Worm (Caenorhabditis elegans) whole organism, early embryonic: ENCODE data around the gene F58E2.3.

Experiments used
- B0310.2 ChIP-seq: sonication (generic microtip); optimal IDR thresholded peaks from 2 replicates; lab custom pipeline; 2016; ENCODE audit warnings: mild to moderate bottlenecking, missing genetic modification characterization, missing compliant biosample characterization
- F13C5.2 ChIP-seq: sonication (generic microtip); optimal IDR thresholded peaks from 2 replicates; lab custom pipeline; 2017; ENCODE audit warnings: mild to moderate bottlenecking, missing genetic modification characterization, inconsistent platforms, missing compliant biosample characterization
- aly-1 ChIP-seq: sonication (generic microtip); optimal IDR thresholded peaks from 2 replicates; lab custom pipeline; 2016; ENCODE audit warnings: missing genetic modification characterization, missing compliant biosample characterization
- ama-1 ChIP-seq: fragments of 150-350 bp; optimal IDR thresholded peaks from 2 replicates; lab custom pipeline; 2014
- ceh-13 ChIP-seq: fragments of 200-800 bp; sonication (Bioruptor generic); optimal IDR thresholded peaks from 2 replicates; lab custom pipeline; 2018; ENCODE audit warnings: mild to moderate bottlenecking, missing genetic modification characterization, missing compliant biosample characterization
- ceh-36 ChIP-seq: sonication (generic microtip); optimal IDR thresholded peaks from 2 replicates; lab custom pipeline; 2016; ENCODE audit warnings: missing genetic modification characterization, inconsistent platforms, missing compliant biosample characterization
- ets-7 ChIP-seq: sonication (generic microtip); optimal IDR thresholded peaks from 2 replicates; lab custom pipeline; 2016; ENCODE audit warnings: missing genotype, missing genetic modification characterization, missing compliant biosample characterization
- flt-1 ChIP-seq: fragments of 200-800 bp; sonication (Bioruptor generic); IDR thresholded peaks from 2 replicates; pipeline ENCODE4 v1.3.6; 2022; ENCODE audit warnings: missing genetic modification characterization, missing compliant biosample characterization
- hmbx-1 ChIP-seq: sonication (generic microtip); optimal IDR thresholded peaks from 2 replicates; lab custom pipeline; 2016; ENCODE audit warnings: mild to moderate bottlenecking, missing genetic modification characterization, missing compliant biosample characterization
- hmg-4 ChIP-seq: fragments of 200-800 bp; sonication (Bioruptor generic); optimal IDR thresholded peaks from 2 replicates; lab custom pipeline; 2018; ENCODE audit warnings: mild to moderate bottlenecking, missing genetic modification characterization, missing compliant biosample characterization
- hnd-1 ChIP-seq: sonication (generic microtip); optimal IDR thresholded peaks from 2 replicates; lab custom pipeline; 2016; ENCODE audit warnings: missing genetic modification characterization, missing compliant biosample characterization
- pes-1 ChIP-seq: fragments of 200-800 bp; sonication (Bioruptor generic); IDR thresholded peaks from 2 replicates; pipeline ENCODE4 v1.3.6; 2022; ENCODE audit warnings: missing genetic modification reagents, missing genetic modification characterization, missing compliant biosample characterization
- scrt-1 ChIP-seq: fragments of 200-800 bp; sonication (Bioruptor generic); IDR thresholded peaks from 2 replicates; pipeline ENCODE4 v1.3.6; 2022; ENCODE audit warnings: missing genetic modification characterization, missing compliant biosample characterization
- sea-1 ChIP-seq: fragments of 200-800 bp; sonication (Bioruptor generic); conservative IDR thresholded peaks from 2 replicates; pipeline ENCODE4 v1.3.6; 2022; ENCODE audit warnings: missing genetic modification characterization, missing compliant biosample characterization
- tbx-11 ChIP-seq: fragments of 200-800 bp; sonication (Bioruptor generic); IDR thresholded peaks from 2 replicates; pipeline ENCODE4 v1.3.6; 2022; ENCODE audit warnings: missing genetic modification characterization, missing compliant biosample characterization
- tbx-37 ChIP-seq: fragments of 200-800 bp; sonication (Bioruptor generic); conservative IDR thresholded peaks from 2 replicates; pipeline ENCODE4 v1.3.6; 2022; ENCODE audit warnings: missing genetic modification reagents, missing genetic modification characterization, missing compliant biosample characterization
- tra-4 ChIP-seq: sonication (generic microtip); optimal IDR thresholded peaks from 2 replicates; lab custom pipeline; 2017; ENCODE audit warnings: missing genetic modification characterization, missing compliant biosample characterization

The F58E2.3 gene

DNA sequence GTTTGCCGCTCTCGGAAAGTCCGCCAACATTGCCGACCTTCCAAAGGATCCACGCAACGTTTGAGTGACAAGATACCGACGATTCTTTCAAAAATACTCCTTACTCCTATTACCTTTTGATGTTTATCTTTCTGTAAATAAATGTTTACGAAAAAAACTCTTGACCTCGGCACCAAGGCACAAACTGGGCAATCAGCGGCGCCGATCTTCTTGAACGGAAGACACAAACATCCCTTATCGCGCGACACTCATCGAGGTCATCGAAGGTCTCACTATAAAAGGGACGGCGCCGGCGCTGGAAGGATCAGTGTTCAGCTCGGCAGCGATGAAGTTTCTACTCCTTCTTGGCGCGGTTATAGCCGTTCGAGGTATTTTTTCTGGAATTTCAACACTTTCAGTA is 27.9 kb upstream of the F58E2.3 start, which contains the start of gene grd-3:
TSS of gene grd-3 (plus strand) at position 302 of the 400 bp plus-strand sequence.
- no peak for TF ChIP-seq tbx-37 (GFP tag; lab: Robert Waterston, UW)

DNA sequence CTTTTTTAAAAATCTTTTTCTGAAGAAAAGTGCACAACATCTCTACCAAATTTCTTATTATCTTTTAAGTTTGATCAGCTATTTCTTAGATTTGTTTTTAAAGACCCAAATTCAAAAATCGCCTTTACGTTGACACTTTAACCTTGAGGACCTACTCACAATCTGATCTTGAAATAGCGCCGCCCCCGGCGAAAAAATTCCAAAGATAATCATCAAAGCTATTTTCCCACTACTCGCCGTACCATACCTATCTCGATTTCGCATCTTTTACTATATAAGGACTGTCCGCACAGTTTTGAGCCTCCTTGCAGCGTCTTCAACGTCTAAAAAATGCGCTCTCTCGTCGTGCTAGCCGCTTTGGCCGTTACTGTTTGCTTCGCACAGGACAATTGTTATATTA is 26.4 kb upstream of the F58E2.3 start, which contains the start of gene grd-10:
TSS of gene grd-10 (plus strand) at position 208 of the 400 bp plus-strand sequence.
- TF ChIP-seq flt-1 (GFP tag; lab: Robert Waterston, UW) (no peak), tra-4 (no peak), hmbx-1 (tag; lab: Kevin White, UChicago) (no peak), tbx-11 (no peak), F13C5.2 (tag; lab: Kevin White, UChicago) (no peak), ceh-13 (no peak), sea-1 (GFP tag; lab: Robert Waterston, UW) (no peak), ceh-36 (no peak), B0310.2 (no peak), ets-7 (no peak)

DNA sequence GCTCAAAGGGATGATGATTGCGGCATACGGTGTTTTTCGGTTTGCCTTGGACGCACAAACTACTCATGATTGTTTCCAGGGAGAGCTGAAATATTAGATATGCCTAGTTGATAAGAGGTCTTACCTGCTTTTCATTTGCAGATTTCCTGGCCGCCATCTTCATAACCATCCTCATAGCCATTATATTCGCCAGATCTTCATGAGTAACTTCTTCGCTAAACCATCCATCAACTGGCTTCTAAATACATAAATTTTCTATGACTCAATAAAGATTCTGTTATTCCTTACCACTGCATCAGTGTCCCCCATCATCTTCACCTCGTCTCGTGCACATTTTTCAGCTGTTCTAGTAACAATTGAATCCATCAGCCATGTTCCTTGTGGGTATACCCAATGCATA is 24.7 kb upstream of the F58E2.3 start:
- TF ChIP-seq tbx-11 (no peak), hmg-4 (GFP tag; lab: Kevin White, UChicago) (no peak), ama-1 (lab: Kevin White, UChicago) (no peak), hnd-1 (no peak), F13C5.2 (tag; lab: Kevin White, UChicago) (no peak), pes-1 (GFP tag; lab: Robert Waterston, UW) (no peak), ceh-36 (no peak), hmbx-1 (tag; lab: Kevin White, UChicago) (no peak), tbx-37 (GFP tag; lab: Robert Waterston, UW) (no peak), ets-7 (no peak), flt-1 (GFP tag; lab: Robert Waterston, UW) (no peak), aly-1 (tag; lab: Kevin White, UChicago) (no peak)

DNA sequence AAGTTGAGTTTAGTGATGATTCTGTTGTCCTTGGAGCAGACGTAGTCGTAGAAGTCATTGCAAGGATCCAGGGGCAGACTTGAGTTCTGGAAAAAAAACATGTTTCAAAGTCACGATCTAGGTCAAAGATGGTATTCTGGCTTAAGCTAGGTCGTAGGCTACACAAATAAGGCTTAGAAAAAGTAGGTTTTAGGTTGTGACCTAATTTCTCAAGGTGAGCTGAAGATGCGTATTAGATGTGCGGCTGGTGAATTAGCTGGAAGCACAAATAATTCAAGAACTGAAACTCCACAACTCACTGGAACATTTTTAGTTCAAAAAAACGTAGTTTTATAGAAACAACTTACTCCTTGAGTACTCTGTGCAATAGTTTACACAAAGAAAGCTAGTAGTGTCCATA is 23.1 kb upstream of the F58E2.3 start, which contains the start of gene F09D12.2:
TSS of gene F09D12.2 (minus strand) at position 101 of the 400 bp plus-strand sequence.
- TF ChIP-seq B0310.2, result no peak
- TF ChIP-seq flt-1 (GFP tag; lab: Robert Waterston, UW), result no peak
- no peak for TF ChIP-seq hmg-4 (GFP tag; lab: Kevin White, UChicago)
- no peak for TF ChIP-seq pes-1 (GFP tag; lab: Robert Waterston, UW)
- no peak for TF ChIP-seq tra-4
- TF ChIP-seq tbx-11, result no peak

DNA sequence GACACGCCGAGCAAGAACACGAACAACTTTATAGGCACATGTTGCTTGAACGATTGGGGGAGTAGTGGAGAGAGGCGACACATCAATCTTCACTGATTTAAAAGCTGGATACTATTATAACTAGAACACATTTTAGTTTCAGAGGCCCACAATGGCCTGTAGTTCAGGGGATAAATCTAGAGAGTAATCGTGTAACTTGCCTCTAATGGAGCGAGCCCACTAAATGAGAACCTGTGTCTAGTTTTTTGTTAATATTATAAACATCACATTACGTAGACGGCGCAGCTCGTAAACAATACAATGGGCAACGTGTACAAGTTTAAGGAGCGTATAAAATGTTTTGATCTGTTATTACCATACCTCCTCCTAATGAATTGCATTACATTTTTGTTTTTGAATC is 22.6 kb upstream of the F58E2.3 start, which contains the start of gene F58E2.5:
TSS of gene F58E2.5 (plus strand) at position 301 of the 400 bp plus-strand sequence.
- TF ChIP-seq B0310.2, result no peak
- TF ChIP-seq F13C5.2 (tag; lab: Kevin White, UChicago), result no peak
- TF ChIP-seq flt-1 (GFP tag; lab: Robert Waterston, UW), result no peak
- no peak for TF ChIP-seq hmg-4 (GFP tag; lab: Kevin White, UChicago)
- TF ChIP-seq ceh-13, result no peak
- TF ChIP-seq scrt-1 (GFP tag; lab: Robert Waterston, UW), result no peak
- no peak for TF ChIP-seq aly-1 (tag; lab: Kevin White, UChicago)
- TF ChIP-seq ets-7, result no peak
- TF ChIP-seq sea-1 (GFP tag; lab: Robert Waterston, UW), result no peak
- no peak for TF ChIP-seq tra-4
- no peak for TF ChIP-seq hnd-1
- no peak for TF ChIP-seq tbx-37 (GFP tag; lab: Robert Waterston, UW)
- no peak for TF ChIP-seq tbx-11
- no peak for TF ChIP-seq ama-1 (lab: Kevin White, UChicago)
- TF ChIP-seq hmbx-1 (tag; lab: Kevin White, UChicago), result no peak

DNA sequence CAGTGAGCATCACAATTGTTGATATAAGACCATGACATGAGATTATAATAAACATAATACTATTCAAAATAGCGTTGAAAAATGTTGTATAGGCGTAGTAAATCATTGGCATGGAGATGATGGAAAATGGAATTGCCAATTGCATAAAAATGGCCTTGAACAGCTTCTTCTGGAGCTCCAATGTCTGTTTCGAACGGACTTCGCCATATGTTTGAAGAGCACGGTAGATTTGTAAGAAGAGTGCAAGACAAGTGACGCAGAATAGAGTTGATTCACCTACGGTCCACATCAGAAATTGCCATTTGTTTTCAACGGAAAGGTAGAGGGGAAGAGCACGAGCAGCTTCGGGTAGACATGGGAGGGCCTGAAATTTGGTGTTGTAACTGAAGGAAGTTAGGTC is 19.9 kb upstream of the F58E2.3 start:
- TF ChIP-seq tbx-11, result no peak
- no peak for TF ChIP-seq hmbx-1 (tag; lab: Kevin White, UChicago)
- no peak for TF ChIP-seq B0310.2
- TF ChIP-seq tbx-37 (GFP tag; lab: Robert Waterston, UW), result no peak
- no peak for TF ChIP-seq ama-1 (lab: Kevin White, UChicago)
- no peak for TF ChIP-seq ceh-13
- TF ChIP-seq ets-7, result no peak
- TF ChIP-seq flt-1 (GFP tag; lab: Robert Waterston, UW), result no peak
- TF ChIP-seq hmg-4 (GFP tag; lab: Kevin White, UChicago), result no peak
- TF ChIP-seq sea-1 (GFP tag; lab: Robert Waterston, UW), result no peak
- TF ChIP-seq hnd-1, result no peak
- no peak for TF ChIP-seq F13C5.2 (tag; lab: Kevin White, UChicago)

DNA sequence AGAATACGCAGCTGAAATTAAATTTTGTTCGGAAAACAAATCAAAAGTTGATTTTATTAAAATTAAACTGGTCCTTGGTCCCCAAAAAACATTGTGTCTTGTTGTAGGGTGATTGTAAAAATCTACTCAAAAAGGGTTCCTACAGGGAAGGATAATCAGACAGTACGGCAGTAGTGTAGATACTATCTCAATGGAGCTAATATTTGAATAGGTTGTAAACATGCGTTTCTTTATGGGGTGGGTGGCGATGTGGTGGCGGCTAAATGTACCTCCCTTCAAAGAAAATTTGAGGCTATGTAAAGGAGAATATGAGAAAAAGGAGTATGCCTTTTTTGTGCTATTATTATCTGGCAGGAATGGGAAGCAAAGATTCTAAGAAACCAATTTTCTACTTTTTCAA is 14.7 kb upstream of the F58E2.3 start:
- no peak for TF ChIP-seq tbx-11

DNA sequence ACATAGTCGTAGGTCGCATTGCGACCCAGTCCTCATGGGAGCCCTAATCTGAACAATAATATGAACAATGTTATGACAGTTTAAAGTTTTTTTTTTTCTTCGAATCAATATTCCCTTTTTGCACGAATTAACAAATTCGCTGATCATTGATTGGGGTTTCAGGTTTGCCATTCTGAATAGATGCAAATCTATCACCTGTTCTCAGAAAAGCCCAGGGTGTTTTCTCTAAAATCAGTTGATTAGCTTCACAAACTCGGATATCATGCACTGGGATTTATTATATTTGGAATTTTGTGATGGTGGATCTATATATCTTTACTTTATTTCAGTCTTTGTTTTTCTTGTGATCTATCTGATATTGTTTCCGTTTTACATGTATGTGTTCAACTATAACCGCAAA is 13.9 kb upstream of the F58E2.3 start, which contains the start of gene srz-23:
TSS of gene srz-23 (plus strand) at position 263 of the 400 bp plus-strand sequence.
- no peak for TF ChIP-seq tbx-11
- TF ChIP-seq hnd-1, result no peak
- TF ChIP-seq ceh-36, result no peak
- TF ChIP-seq B0310.2, result no peak
- no peak for TF ChIP-seq tbx-37 (GFP tag; lab: Robert Waterston, UW)
- TF ChIP-seq ets-7, result no peak
- TF ChIP-seq ceh-13, result no peak

DNA sequence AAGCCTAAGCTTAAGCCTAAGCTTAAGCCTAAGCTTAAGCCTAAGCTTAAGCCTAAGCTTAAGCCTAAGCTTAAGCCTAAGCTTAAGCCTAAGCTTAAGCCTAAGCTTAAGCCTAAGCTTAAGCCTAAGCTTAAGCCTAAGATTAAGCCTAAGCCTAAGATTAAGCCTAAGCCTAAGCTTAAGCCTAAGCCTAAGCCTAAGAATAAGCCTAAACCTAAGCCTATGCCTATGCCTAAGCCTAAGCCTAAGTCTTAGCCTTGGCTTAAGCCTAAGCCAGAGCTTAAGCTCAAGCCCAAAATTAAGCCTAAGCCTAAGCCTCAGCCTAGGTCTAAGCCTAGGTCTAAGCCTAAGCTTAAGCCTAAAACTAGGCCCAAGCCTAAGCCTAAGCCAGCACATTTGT is 11.8 kb upstream of the F58E2.3 start:
- TF ChIP-seq ceh-36, result peak; percentile 94
